Fruit fly (Drosophila melanogaster) whole organism, embryonic: Measurements from ENCODE around the gene trem.
A peak's percentile ranks its signal among the peaks of the same experiment; 100 is the strongest.

Source experiments
- Atf-2 ChIP-seq: fragments of 200-800 bp; sonication (Bioruptor generic); optimal IDR thresholded peaks from 2 replicates; lab custom pipeline; 2016; ENCODE audit warnings: missing biosample characterization, missing genetic modification characterization
- B-H2 ChIP-seq: fragments of 200-800 bp; sonication (Bioruptor generic); optimal IDR thresholded peaks from 2 replicates; lab custom pipeline; 2018; ENCODE audit warnings: missing biosample characterization, mild to moderate bottlenecking, missing genetic modification characterization
- Bdp1 ChIP-seq: fragments of 200-800 bp; sonication (Bioruptor generic); optimal IDR thresholded peaks from 3 replicates; lab custom pipeline; 2016; ENCODE audit warnings: missing biosample characterization, missing genetic modification characterization
- Blimp-1 ChIP-seq: fragments of 200-800 bp; sonication (Bioruptor generic); optimal IDR thresholded peaks from 3 replicates; lab custom pipeline; 2018; ENCODE audit warnings: missing biosample characterization, missing genetic modification characterization, mild to moderate bottlenecking, moderate library complexity, missing genetic modification reagents
- CG10979 ChIP-seq: fragments of 200-800 bp; sonication (Bioruptor generic); optimal IDR thresholded peaks from 2 replicates; lab custom pipeline; 2018; ENCODE audit warnings: missing biosample characterization, mild to moderate bottlenecking, missing genetic modification characterization, moderate library complexity
- CG12104 ChIP-seq: fragments of 200-800 bp; sonication (Bioruptor generic); optimal IDR thresholded peaks from 3 replicates; lab custom pipeline; 2016; ENCODE audit warnings: missing biosample characterization, missing genetic modification characterization
- CG12219 ChIP-seq: fragments of 200-800 bp; sonication (Bioruptor generic); optimal IDR thresholded peaks from 3 replicates; lab custom pipeline; 2018; ENCODE audit warnings: missing biosample characterization, mild to moderate bottlenecking, missing genetic modification characterization
- CG15073 ChIP-seq: fragments of 200-800 bp; sonication (Bioruptor generic); optimal IDR thresholded peaks from 2 replicates; lab custom pipeline; 2016; ENCODE audit warnings: missing biosample characterization, missing genetic modification characterization
- CG16779 ChIP-seq: fragments of 200-800 bp; sonication (Bioruptor generic); IDR thresholded peaks from 2 replicates; pipeline ENCODE4 v1.3.6; 2022; ENCODE audit warnings: missing biosample characterization, missing genetic modification characterization
- CG17359 ChIP-seq: fragments of 200-800 bp; sonication (Bioruptor generic); optimal IDR thresholded peaks from 3 replicates; lab custom pipeline; 2018; ENCODE audit warnings: missing biosample characterization, mild to moderate bottlenecking, missing genetic modification characterization, moderate library complexity
- CG17361 ChIP-seq: fragments of 200-800 bp; sonication (Bioruptor generic); IDR thresholded peaks from 3 replicates; pipeline ENCODE4 v1.3.6; 2022; ENCODE audit warnings: missing biosample characterization, missing genetic modification characterization
- CG18619 ChIP-seq: fragments of 200-800 bp; sonication (Bioruptor generic); optimal IDR thresholded peaks from 3 replicates; lab custom pipeline; 2017; ENCODE audit warnings: missing biosample characterization, mild to moderate bottlenecking, missing genetic modification characterization
- CG30431 ChIP-seq: fragments of 200-800 bp; sonication (Bioruptor generic); optimal IDR thresholded peaks from 2 replicates; lab custom pipeline; 2017; ENCODE audit warnings: missing biosample characterization, missing genetic modification characterization
- CG3065 ChIP-seq: fragments of 200-800 bp; sonication (Bioruptor generic); optimal IDR thresholded peaks from 2 replicates; lab custom pipeline; 2016; ENCODE audit warnings: missing biosample characterization, missing genetic modification characterization
- CG34224 ChIP-seq: fragments of 200-800 bp; sonication (Bioruptor generic); IDR thresholded peaks from 3 replicates; pipeline ENCODE4 v1.3.6; 2022; ENCODE audit warnings: missing biosample characterization, missing genetic modification characterization; ENCODE audit not compliant: partially characterized antibody
- CG6765 ChIP-seq: fragments of 200-800 bp; sonication (Bioruptor generic); optimal IDR thresholded peaks from 3 replicates; lab custom pipeline; 2017; ENCODE audit warnings: missing biosample characterization, mild to moderate bottlenecking, missing genetic modification characterization
- CG7987 ChIP-seq: fragments of 200-800 bp; sonication (Bioruptor generic); optimal IDR thresholded peaks from 2 replicates; lab custom pipeline; 2018; ENCODE audit warnings: missing biosample characterization, mild to moderate bottlenecking, missing genetic modification characterization, moderate library complexity
- Hey ChIP-seq: fragments of 200-800 bp; sonication (Bioruptor generic); optimal IDR thresholded peaks from 3 replicates; lab custom pipeline; 2018; ENCODE audit warnings: missing biosample characterization, mild to moderate bottlenecking, missing genetic modification characterization
- Kr ChIP-seq: fragments of 200-800 bp; sonication (Bioruptor generic); optimal IDR thresholded peaks from 2 replicates; lab custom pipeline; 2017; ENCODE audit warnings: missing biosample characterization, mild to moderate bottlenecking, missing genetic modification characterization
- Myb ChIP-seq: fragments of 200-800 bp; sonication (Bioruptor generic); optimal IDR thresholded peaks from 2 replicates; lab custom pipeline; 2016; ENCODE audit warnings: missing biosample characterization, missing genetic modification characterization
- NK7.1 ChIP-seq: fragments of 200-800 bp; sonication (Bioruptor generic); optimal IDR thresholded peaks from 3 replicates; lab custom pipeline; 2016; ENCODE audit warnings: missing biosample characterization, missing genetic modification characterization
- Neu2 ChIP-seq: fragments of 200-800 bp; sonication (Bioruptor generic); optimal IDR thresholded peaks from 3 replicates; lab custom pipeline; 2016; ENCODE audit warnings: missing biosample characterization, missing genetic modification characterization, borderline replicate concordance
- Nf-YB ChIP-seq: fragments of 200-800 bp; sonication (Bioruptor generic); optimal IDR thresholded peaks from 3 replicates; lab custom pipeline; 2019; ENCODE audit warnings: missing biosample characterization, mild to moderate bottlenecking, missing genetic modification characterization, moderate library complexity
- Nf-YC ChIP-seq: fragments of 200-800 bp; optimal IDR thresholded peaks from 3 replicates; lab custom pipeline; 2019; ENCODE audit warnings: missing biosample characterization, mild to moderate bottlenecking, missing genetic modification characterization, moderate library complexity
- Oaz ChIP-seq: fragments of 200-800 bp; sonication (Bioruptor generic); IDR thresholded peaks from 2 replicates; pipeline ENCODE4 v1.3.6; 2022; ENCODE audit warnings: missing biosample characterization, missing genetic modification characterization
- Oli ChIP-seq: fragments of 200-800 bp; sonication (Bioruptor generic); optimal IDR thresholded peaks from 2 replicates; lab custom pipeline; 2018; ENCODE audit warnings: missing biosample characterization, mild to moderate bottlenecking, missing genetic modification characterization, moderate library complexity
- Ssrp ChIP-seq: fragments of 200-800 bp; sonication (Bioruptor generic); optimal IDR thresholded peaks from 2 replicates; lab custom pipeline; 2018; ENCODE audit warnings: missing biosample characterization, mild to moderate bottlenecking, missing genetic modification characterization, moderate library complexity
- amos ChIP-seq: fragments of 200-800 bp; sonication (Bioruptor generic); IDR thresholded peaks from 2 replicates; pipeline ENCODE4 v1.3.6; 2022; ENCODE audit warnings: missing biosample characterization, missing genetic modification characterization; ENCODE audit not compliant: partially characterized antibody
- br ChIP-seq: fragments of >200 bp; optimal IDR thresholded peaks from 2 replicates; lab custom pipeline; 2017
- bsh ChIP-seq, 2 experiments: fragments of 200-800 bp; sonication (Bioruptor generic); optimal IDR thresholded peaks; 2 replicates each; lab custom pipeline; 2017 to 2018; ENCODE audit warnings: mild to moderate bottlenecking in 2 of 2, missing biosample characterization in 2 of 2, missing genetic modification characterization in 2 of 2, moderate library complexity in 1 of 2
- caup ChIP-seq: fragments of 200-800 bp; sonication (Bioruptor generic); optimal IDR thresholded peaks from 3 replicates; lab custom pipeline; 2017; ENCODE audit warnings: missing biosample characterization, mild to moderate bottlenecking, missing genetic modification characterization, moderate library complexity; ENCODE audit not compliant: severe bottlenecking
- cg ChIP-seq: fragments of 200-800 bp; sonication (Bioruptor generic); optimal IDR thresholded peaks from 3 replicates; lab custom pipeline; 2019; ENCODE audit warnings: missing biosample characterization, mild to moderate bottlenecking, missing genetic modification characterization, moderate library complexity
- chinmo ChIP-seq: fragments of 200-800 bp; sonication (Bioruptor generic); IDR thresholded peaks from 4 replicates; pipeline ENCODE4 v1.3.6; 2022; ENCODE audit warnings: missing biosample characterization, missing genetic modification characterization; ENCODE audit not compliant: partially characterized antibody
- chm ChIP-seq: fragments of 200-800 bp; sonication (Bioruptor generic); IDR thresholded peaks from 2 replicates; pipeline ENCODE4 v1.3.6; 2022; ENCODE audit warnings: missing biosample characterization, missing genetic modification characterization
- ci ChIP-seq: fragments of 200-800 bp; sonication (Bioruptor generic); IDR thresholded peaks from 3 replicates; pipeline ENCODE4 v1.3.6; 2022; ENCODE audit warnings: missing biosample characterization, missing genetic modification characterization
- crol ChIP-seq: fragments of 200-800 bp; sonication (Bioruptor generic); IDR thresholded peaks from 2 replicates; pipeline ENCODE4 v1.3.6; 2022; ENCODE audit warnings: missing biosample characterization, missing genetic modification characterization
- esg ChIP-seq: fragments of 200-800 bp; sonication (Bioruptor generic); conservative IDR thresholded peaks from 2 replicates; pipeline ENCODE4 v1.3.6; 2022; ENCODE audit warnings: missing biosample characterization, missing genetic modification characterization
- eyg ChIP-seq: fragments of 200-800 bp; sonication (Bioruptor generic); optimal IDR thresholded peaks from 3 replicates; lab custom pipeline; 2016; ENCODE audit warnings: missing biosample characterization, missing genetic modification characterization
- fu2 ChIP-seq: fragments of 200-800 bp; sonication (Bioruptor generic); optimal IDR thresholded peaks from 2 replicates; lab custom pipeline; 2016; ENCODE audit warnings: missing biosample characterization, missing genetic modification characterization
- gcm2 ChIP-seq: fragments of 200-800 bp; sonication (Bioruptor generic); optimal IDR thresholded peaks from 2 replicates; lab custom pipeline; 2016; ENCODE audit warnings: missing biosample characterization, missing genetic modification characterization
- h ChIP-seq: fragments of >200 bp; optimal IDR thresholded peaks from 2 replicates; lab custom pipeline; 2017
- hbn ChIP-seq: fragments of 200-800 bp; sonication (Bioruptor generic); IDR thresholded peaks from 2 replicates; pipeline ENCODE4 v1.3.6; 2022; ENCODE audit warnings: missing biosample characterization, missing genetic modification characterization; ENCODE audit not compliant: partially characterized antibody
- lab ChIP-seq: fragments of 200-800 bp; sonication (Bioruptor generic); optimal IDR thresholded peaks from 3 replicates; lab custom pipeline; 2017; ENCODE audit warnings: missing biosample characterization, missing genetic modification characterization, mild to moderate bottlenecking, moderate library complexity, missing genetic modification reagents
- mld ChIP-seq: fragments of 200-800 bp; sonication (Bioruptor generic); IDR thresholded peaks from 3 replicates; pipeline ENCODE4 v1.3.6; 2022; ENCODE audit warnings: missing biosample characterization, missing genetic modification characterization; ENCODE audit not compliant: partially characterized antibody
- nau ChIP-seq: fragments of 200-800 bp; sonication (Bioruptor generic); optimal IDR thresholded peaks from 3 replicates; lab custom pipeline; 2017; ENCODE audit warnings: missing biosample characterization, mild to moderate bottlenecking, missing genetic modification characterization, missing genetic modification reagents
- phol ChIP-seq: fragments of 200-800 bp; sonication (Bioruptor generic); optimal IDR thresholded peaks from 3 replicates; lab custom pipeline; 2018; ENCODE audit warnings: missing biosample characterization, mild to moderate bottlenecking, missing genetic modification characterization, moderate library complexity
- row ChIP-seq: fragments of 200-800 bp; sonication (Bioruptor generic); IDR thresholded peaks from 3 replicates; pipeline ENCODE4 v1.3.6; 2022; ENCODE audit warnings: missing biosample characterization, missing genetic modification characterization
- sens-2 ChIP-seq: fragments of 200-800 bp; sonication (Bioruptor generic); IDR thresholded peaks from 2 replicates; pipeline ENCODE4 v1.3.6; 2022; ENCODE audit warnings: missing biosample characterization, missing genetic modification characterization
- shn ChIP-seq: fragments of 200-800 bp; sonication (Bioruptor generic); optimal IDR thresholded peaks from 3 replicates; lab custom pipeline; 2016; ENCODE audit warnings: missing biosample characterization, missing genetic modification characterization
- tx ChIP-seq: fragments of 200-800 bp; sonication (Bioruptor generic); optimal IDR thresholded peaks from 2 replicates; lab custom pipeline; 2016; ENCODE audit warnings: missing biosample characterization, missing genetic modification characterization

The trem gene

dm6 chr3R:20021152-20021769 is 9.8 kb downstream of the trem start, which contains the start of the genes PIG-L and psidin (continued):
- TF ChIP-seq Myb (GFP tag; lab: Kevin White, UChicago) = peak; percentile 49
- no peak for TF ChIP-seq Blimp-1
- TF ChIP-seq NK7.1 (GFP tag; lab: Kevin White, UChicago) = peak; percentile 52
- TF ChIP-seq hbn (GFP tag; lab: Robert Waterston, UW) = peak; percentile 76
- peak; percentile 54 for TF ChIP-seq CG30431
- peak; percentile 78 for TF ChIP-seq CG12104 (GFP tag; lab: Kevin White, UChicago)
- TF ChIP-seq esg = peak; percentile 67
- peak; percentile 17 for TF ChIP-seq CG3065 (GFP tag; lab: Kevin White, UChicago)
- TF ChIP-seq lab = no peak
- peak; percentile 81 for TF ChIP-seq Atf-2 (GFP tag; lab: Kevin White, UChicago)
- peak; percentile 78 for TF ChIP-seq Bdp1 (GFP tag; lab: Kevin White, UChicago)
- TF ChIP-seq fu2 (GFP tag; lab: Kevin White, UChicago) = peak; percentile 84
- peak; percentile 70 for TF ChIP-seq caup
- peak; percentile 86 for TF ChIP-seq CG18619 (GFP tag; lab: Kevin White, UChicago)
- peak; percentile 96 for TF ChIP-seq CG17361 (GFP tag; lab: Robert Waterston, UW)
- peak; percentile 32 for TF ChIP-seq CG15073 (GFP tag; lab: Kevin White, UChicago)
- TF ChIP-seq Ssrp (tag; lab: Kevin White, UChicago) = peak; percentile 85
- peak; percentile 84 for TF ChIP-seq phol (tag; lab: Kevin White, UChicago)
- TF ChIP-seq CG10979 (tag; lab: Kevin White, UChicago) = peak; percentile 68
- TF ChIP-seq nau = no peak
- TF ChIP-seq chinmo (GFP tag; lab: Robert Waterston, UW) = 0 out of 4 replicates have a peak, but pooled peaks have one; percentile 61
- TF ChIP-seq Nf-YB = peak; percentile 75
- TF ChIP-seq shn (GFP tag; lab: Kevin White, UChicago) = peak; percentile 61
- peak; percentile 47 for TF ChIP-seq CG12219 (GFP tag; lab: Kevin White, UChicago)
- TF ChIP-seq eyg (GFP tag; lab: Kevin White, UChicago) = no peak
- peak; percentile 80 for TF ChIP-seq B-H2 (GFP tag; lab: Kevin White, UChicago)
- TF ChIP-seq Neu2 (GFP tag; lab: Kevin White, UChicago) = peak; percentile 3
- peak; percentile 68 for TF ChIP-seq tx (GFP tag; lab: Kevin White, UChicago)
- TF ChIP-seq Oli (tag; lab: Kevin White, UChicago) = peak; percentile 82
- no peak for TF ChIP-seq h
- peak; percentile 51; the same call in 1 of the 2 replicates for TF ChIP-seq Oaz (GFP tag; lab: Robert Waterston, UW)
- peak; percentile 94 for TF ChIP-seq row (GFP tag; lab: Robert Waterston, UW)
- TF ChIP-seq CG6765 (GFP tag; lab: Kevin White, UChicago) = no peak
- TF ChIP-seq Hey (tag; lab: Kevin White, UChicago) = no peak
- TF ChIP-seq sens-2 (GFP tag; lab: Robert Waterston, UW) = no peak
- peak; percentile 61 for TF ChIP-seq gcm2
- peak; percentile 84 for TF ChIP-seq mld (GFP tag; lab: Robert Waterston, UW)
- TF ChIP-seq crol (GFP tag; lab: Robert Waterston, UW) = no peak
- TF ChIP-seq amos = peak; percentile 92
- peak; percentile 96 for TF ChIP-seq CG34224
- peak; percentile 57 for TF ChIP-seq CG17359 (tag; lab: Kevin White, UChicago)
- TF ChIP-seq Kr = no peak
- TF ChIP-seq bsh (GFP tag; optimal IDR thresholded peaks at IDR 0.05; lab: Kevin White, UChicago) = peak in 1 of 2 experiments; percentile 80
- TF ChIP-seq Nf-YC (tag; lab: Kevin White, UChicago) = peak; percentile 82
- TF ChIP-seq br (lab: Kevin White, UChicago) = no peak
- TF ChIP-seq ci = peak; percentile 66
- TF ChIP-seq cg (GFP tag; lab: Kevin White, UChicago) = no peak
- no peak for TF ChIP-seq CG7987 (GFP tag; lab: Kevin White, UChicago)
- no peak for TF ChIP-seq CG16779 (GFP tag; lab: Robert Waterston, UW)
- TF ChIP-seq chm (GFP tag; lab: Robert Waterston, UW) = peak; percentile 61
